Fruit fly (Drosophila melanogaster): ENCODE data around the gene CG9391.

DNA sequence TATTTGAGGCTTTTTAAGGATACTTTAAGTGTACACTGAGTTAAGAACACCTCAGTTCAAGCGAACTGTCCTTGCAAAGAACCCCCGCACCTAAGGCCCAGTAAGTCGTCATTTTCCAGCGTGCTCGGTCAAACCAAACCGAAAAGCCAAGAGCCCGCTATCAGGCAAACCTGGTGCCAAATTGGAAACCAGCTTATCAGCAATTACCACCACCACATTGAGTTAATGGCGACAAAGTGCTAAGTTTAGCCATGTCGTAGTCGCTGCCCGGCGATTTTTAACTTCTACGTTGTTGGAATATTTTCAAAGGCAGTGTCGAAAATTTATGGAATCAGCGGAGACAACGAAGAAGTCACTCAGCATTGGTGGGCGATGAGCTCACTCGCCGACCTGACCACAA lies 14.6 kb upstream of the CG9391 start:
- TF ChIP-seq net (GFP tag; optimal IDR thresholded peaks at IDR 0.05) (no peak), Smox (GFP tag; optimal IDR thresholded peaks at IDR 0.05) (no peak), CG6276 (GFP tag; optimal IDR thresholded peaks at IDR 0.05) (no peak)

Measured in whole organism, prepupa.